Fruit fly (Drosophila melanogaster): Measurements from ENCODE around the gene CG11786.

CG11786 gene

DNA sequence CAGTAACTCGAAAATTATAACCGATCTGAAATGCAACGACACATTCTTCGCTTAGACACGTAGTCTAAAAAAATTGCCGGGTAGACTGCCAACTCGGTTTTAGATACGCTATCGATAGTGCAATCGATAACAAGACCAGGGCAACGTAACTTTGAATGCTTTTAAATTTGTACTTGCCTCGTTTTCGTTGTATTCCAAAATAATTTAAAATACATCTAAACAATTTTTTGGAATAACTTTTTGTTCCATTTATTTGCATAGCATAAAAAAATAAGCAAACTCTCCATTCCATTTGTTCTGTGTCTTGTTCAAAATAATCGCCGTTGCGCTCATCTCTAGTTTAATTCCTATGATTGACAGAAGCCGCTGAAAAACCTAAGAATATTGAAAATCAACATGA lies 23.4 kb downstream of the CG11786 start, which contains the start of the genes Stt3B and CG11839 (continued):
- TF ChIP-seq CG14050 (GFP tag; IDR thresholded peaks at IDR 0.05) (peak; percentile 55), CoRest (tag; optimal IDR thresholded peaks at IDR 0.05) (no peak), wor (GFP tag; IDR thresholded peaks at IDR 0.05) (no peak), gcm2 (GFP tag; optimal IDR thresholded peaks at IDR 0.05) (peak; percentile 45), CG12104 (GFP tag; optimal IDR thresholded peaks at IDR 0.05) (peak; percentile 62), CG17359 (tag; optimal IDR thresholded peaks at IDR 0.05) (no peak), toy (GFP tag; IDR thresholded peaks at IDR 0.05) (no peak), CG8924 (tag; optimal IDR thresholded peaks at IDR 0.05) (peak; percentile 67), fu2 (GFP tag; optimal IDR thresholded peaks at IDR 0.05) (peak; percentile 81), CG3407 (GFP tag; optimal IDR thresholded peaks at IDR 0.05) (peak; percentile 6), CG16863 (GFP tag; optimal IDR thresholded peaks at IDR 0.05) (peak; percentile 49), Sry-δ (GFP tag; optimal IDR thresholded peaks at IDR 0.05) (peak; percentile 97), CG12155 (GFP tag; optimal IDR thresholded peaks at IDR 0.05) (peak; percentile 79), CrebB (tag; optimal IDR thresholded peaks at IDR 0.05) (peak; percentile 3), tio (GFP tag; optimal IDR thresholded peaks at IDR 0.05) (no peak), Vsx1 (GFP tag; optimal IDR thresholded peaks at IDR 0.05) (no peak), Eip74EF (GFP tag; optimal IDR thresholded peaks at IDR 0.05) (no peak), mld (GFP tag; IDR thresholded peaks at IDR 0.05; ENCODE audit: partially characterized antibody) (peak; percentile 58; the same call in 1 of the 3 replicates), Oli (tag; optimal IDR thresholded peaks at IDR 0.05) (no peak), insv (GFP tag; optimal IDR thresholded peaks at IDR 0.05) (peak in 1 of 2 experiments; percentile 37), tna (GFP tag; IDR thresholded peaks at IDR 0.05; ENCODE audit: partially characterized antibody) (peak; percentile 76; the same call in 1 of the 2 replicates), CG7928 (GFP tag; optimal IDR thresholded peaks at IDR 0.05) (peak; percentile 91), NC2α (GFP tag; optimal IDR thresholded peaks at IDR 0.05) (no peak), Bteb2 (GFP tag; optimal IDR thresholded peaks at IDR 0.05) (peak; percentile 70), run (tag; optimal IDR thresholded peaks at IDR 0.05) (no peak), Hmx (GFP tag; optimal IDR thresholded peaks at IDR 0.05) (peak; percentile 6), CG3281 (GFP tag; optimal IDR thresholded peaks at IDR 0.05) (peak; percentile 66), twi (tag; optimal IDR thresholded peaks at IDR 0.05) (peak; percentile 57), CG9215 (GFP tag; IDR thresholded peaks at IDR 0.05) (no peak), CG6854 (GFP tag; optimal IDR thresholded peaks at IDR 0.05) (no peak), Deaf1 (tag; optimal IDR thresholded peaks at IDR 0.05) (no peak), CG4707 (GFP tag; optimal IDR thresholded peaks at IDR 0.05) (no peak), vfl (GFP tag; optimal IDR thresholded peaks at IDR 0.05) (peak; percentile 77), CG31365 (tag; optimal IDR thresholded peaks at IDR 0.05) (no peak), CG17829 (tag; optimal IDR thresholded peaks at IDR 0.05) (peak; percentile 72), amos (GFP tag; IDR thresholded peaks at IDR 0.05; ENCODE audit: partially characterized antibody) (peak; percentile 90), E2f2 (GFP tag; IDR thresholded peaks at IDR 0.05) (peak; percentile 67), ham (GFP tag; IDR thresholded peaks at IDR 0.05) (no peak), ci (GFP tag; IDR thresholded peaks at IDR 0.05) (no peak), CHES-1-like (GFP tag; optimal IDR thresholded peaks at IDR 0.05) (peak; percentile 86), dpn (GFP tag; optimal IDR thresholded peaks at IDR 0.05) (peak; percentile 80 to 82), sc (optimal IDR thresholded peaks at IDR 0.05) (no peak), sc (GFP tag; optimal IDR thresholded peaks at IDR 0.05) (no peak), CG12769 (tag; optimal IDR thresholded peaks at IDR 0.05) (no peak), CG1832 (GFP tag; optimal IDR thresholded peaks at IDR 0.05) (no peak), sug (tag; optimal IDR thresholded peaks at IDR 0.05) (peak; percentile 81), CG9932 (GFP tag; IDR thresholded peaks at IDR 0.05) (peak; percentile 87), zfh2 (GFP tag; optimal IDR thresholded peaks at IDR 0.05) (peak; percentile 92), grau (tag; optimal IDR thresholded peaks at IDR 0.05) (peak; percentile 73), CG14667 (GFP tag; IDR thresholded peaks at IDR 0.05) (no peak; the same call in 1 of the 2 replicates), tgo (GFP tag; IDR thresholded peaks at IDR 0.05) (no peak; the same call in 1 of the 3 replicates)

All from whole organism, embryonic.